Worm (Caenorhabditis elegans): ENCODE results near the gene asd-1.
A peak's percentile ranks its signal among the peaks of the same experiment; 100 is the strongest.

asd-1 gene

ce11 chrIII:4181338-4181737, 15.7 kb upstream of the asd-1 start, which contains the start of gene C16C10.1:
TSS of gene C16C10.1 (minus strand) at chrIII:4181438.
- TF ChIP-seq ztf-1 (GFP tag; conservative IDR thresholded peaks at IDR 0.05) (no peak), snpc-4 (tag; optimal IDR thresholded peaks at IDR 0.05) (no peak), mdl-1 (tag; optimal IDR thresholded peaks at IDR 0.05) (no peak), ama-1 (optimal IDR thresholded peaks at IDR 0.05) (no peak), lsy-2 (tag; optimal IDR thresholded peaks at IDR 0.05) (no peak), gmeb-1 (tag; optimal IDR thresholded peaks at IDR 0.05) (no peak), nhr-129 (tag; optimal IDR thresholded peaks at IDR 0.05) (no peak), aly-2 (tag; optimal IDR thresholded peaks at IDR 0.05) (no peak), mab-5 (tag; optimal IDR thresholded peaks at IDR 0.05) (no peak), nhr-77 (tag; optimal IDR thresholded peaks at IDR 0.05) (no peak), lin-39 (tag; optimal IDR thresholded peaks at IDR 0.05) (no peak)

ce11 chrIII:4186751-4187309, 10.3 kb upstream of the asd-1 start, which contains the start of gene lars-1:
TSS of gene lars-1 (minus strand) at chrIII:4186801.
- TF ChIP-seq C34F6.9 (tag; optimal IDR thresholded peaks at IDR 0.05) (peak; percentile 30), nhr-23 (tag; optimal IDR thresholded peaks at IDR 0.05) (no peak), crh-2 (tag; optimal IDR thresholded peaks at IDR 0.05) (peak; percentile 21), lsy-2 (tag; optimal IDR thresholded peaks at IDR 0.05) (peak in 1 of 2 experiments; percentile 12), nhr-6 (tag; optimal IDR thresholded peaks at IDR 0.05) (no peak), nhr-237 (tag; optimal IDR thresholded peaks at IDR 0.05) (no peak), lin-11 (tag; optimal IDR thresholded peaks at IDR 0.05) (no peak), nhr-25 (tag; optimal IDR thresholded peaks at IDR 0.05) (no peak), nhr-11 (tag; optimal IDR thresholded peaks at IDR 0.05) (no peak), ceh-82 (tag; optimal IDR thresholded peaks at IDR 0.05) (no peak)

- TF ChIP-seq mbf-1 (tag; optimal IDR thresholded peaks at IDR 0.05) (no peak), nhr-12 (tag; optimal IDR thresholded peaks at IDR 0.05) (no peak), blmp-1 (tag; optimal IDR thresholded peaks at IDR 0.05; ENCODE audit: insufficient read depth) (peak; percentile 75), R02D3.7 (tag; optimal IDR thresholded peaks at IDR 0.05) (no peak), ceh-82 (tag; optimal IDR thresholded peaks at IDR 0.05) (no peak), mab-5 (tag; optimal IDR thresholded peaks at IDR 0.05) (no peak), dmd-4 (tag; optimal IDR thresholded peaks at IDR 0.05) (no peak), alr-1 (tag; optimal IDR thresholded peaks at IDR 0.05) (no peak), nhr-25 (tag; optimal IDR thresholded peaks at IDR 0.05) (peak; percentile 41), mdl-1 (tag; optimal IDR thresholded peaks at IDR 0.05) (no peak)
These were observed 9.2 kb upstream of the asd-1 start, which contains the start of gene R74.2 for ce11 chrIII:4187845-4188244. TSS of gene R74.2 (plus strand) at chrIII:4188160.

ce11 chrIII:4189602-4190001, 7.5 kb upstream of the asd-1 start:
- TF ChIP-seq gmeb-1 (tag; optimal IDR thresholded peaks at IDR 0.05) (no peak), mdl-1 (tag; optimal IDR thresholded peaks at IDR 0.05) (no peak), crh-2 (tag; optimal IDR thresholded peaks at IDR 0.05) (no peak), fos-1 (tag; optimal IDR thresholded peaks at IDR 0.05) (peak; percentile 17), nhr-12 (tag; optimal IDR thresholded peaks at IDR 0.05) (no peak), lin-39 (tag; optimal IDR thresholded peaks at IDR 0.05) (no peak), blmp-1 (tag; optimal IDR thresholded peaks at IDR 0.05; ENCODE audit: insufficient read depth) (peak; percentile 84), unc-55 (GFP tag; optimal IDR thresholded peaks at IDR 0.05) (no peak), ceh-82 (tag; optimal IDR thresholded peaks at IDR 0.05) (no peak)

- no peak for TF ChIP-seq unc-62 (GFP tag; optimal IDR thresholded peaks at IDR 0.05)
- no peak for TF ChIP-seq mbf-1 (tag; optimal IDR thresholded peaks at IDR 0.05)
- TF ChIP-seq nhr-23 (tag; optimal IDR thresholded peaks at IDR 0.05) = no peak
These were observed 6.8 kb upstream of the asd-1 start, which contains the start of gene spp-28 for ce11 chrIII:4190241-4190640. TSS of gene spp-28 (minus strand) at chrIII:4190341.

- TF ChIP-seq C34F6.9 (tag; optimal IDR thresholded peaks at IDR 0.05) = peak; percentile 87
- peak; percentile 66 for TF ChIP-seq nhr-129 (tag; optimal IDR thresholded peaks at IDR 0.05)
- peak; percentile 29 for TF ChIP-seq lin-13 (GFP tag; optimal IDR thresholded peaks at IDR 0.05)
- TF ChIP-seq fos-1 (tag; optimal IDR thresholded peaks at IDR 0.05) = peak; percentile 97
- no peak for TF ChIP-seq lin-11 (tag; optimal IDR thresholded peaks at IDR 0.05)
- TF ChIP-seq crh-2 (tag; optimal IDR thresholded peaks at IDR 0.05) = peak; percentile 74
- peak; percentile 23 for TF ChIP-seq ztf-4 (tag; optimal IDR thresholded peaks at IDR 0.05)
- TF ChIP-seq alr-1 (tag; optimal IDR thresholded peaks at IDR 0.05) = no peak
- no peak for TF ChIP-seq ZK546.5 (tag; optimal IDR thresholded peaks at IDR 0.05)
- peak in 1 of 2 experiments; percentile 2 for TF ChIP-seq mdl-1 (tag; optimal IDR thresholded peaks at IDR 0.05)
- peak; percentile 8 to 55 for TF ChIP-seq lsy-2 (tag; optimal IDR thresholded peaks at IDR 0.05)
- no peak for TF ChIP-seq R02D3.7 (tag; optimal IDR thresholded peaks at IDR 0.05)
- TF ChIP-seq unc-39 (tag; optimal IDR thresholded peaks at IDR 0.05) = no peak
- TF ChIP-seq F13H6.1 (tag; optimal IDR thresholded peaks at IDR 0.05) = no peak
- TF ChIP-seq nhr-77 (tag; optimal IDR thresholded peaks at IDR 0.05) = no peak
- no peak for TF ChIP-seq lin-39 (tag; optimal IDR thresholded peaks at IDR 0.05)
- peak; percentile 12 for TF ChIP-seq sma-9 (GFP tag; optimal IDR thresholded peaks at IDR 0.05)
- no peak for TF ChIP-seq sma-9 (tag; optimal IDR thresholded peaks at IDR 0.05)
- peak; percentile 16 for TF ChIP-seq mab-5 (tag; optimal IDR thresholded peaks at IDR 0.05)
- no peak for TF ChIP-seq ama-1 (optimal IDR thresholded peaks at IDR 0.05)
- TF ChIP-seq skn-1 (tag; optimal IDR thresholded peaks at IDR 0.05) = no peak
- TF ChIP-seq unc-55 (GFP tag; optimal IDR thresholded peaks at IDR 0.05) = peak; percentile 94
- TF ChIP-seq zag-1 (tag; optimal IDR thresholded peaks at IDR 0.05) = no peak
- no peak for TF ChIP-seq nhr-23 (tag; optimal IDR thresholded peaks at IDR 0.05)
These were observed 5.9 kb upstream of the asd-1 start, which contains the start of gene dnj-16 for ce11 chrIII:4191091-4191638. TSS of gene dnj-16 (plus strand) at chrIII:4191141.
